Worm (Caenorhabditis elegans): ENCODE data around the gene sre-20.

DNA sequence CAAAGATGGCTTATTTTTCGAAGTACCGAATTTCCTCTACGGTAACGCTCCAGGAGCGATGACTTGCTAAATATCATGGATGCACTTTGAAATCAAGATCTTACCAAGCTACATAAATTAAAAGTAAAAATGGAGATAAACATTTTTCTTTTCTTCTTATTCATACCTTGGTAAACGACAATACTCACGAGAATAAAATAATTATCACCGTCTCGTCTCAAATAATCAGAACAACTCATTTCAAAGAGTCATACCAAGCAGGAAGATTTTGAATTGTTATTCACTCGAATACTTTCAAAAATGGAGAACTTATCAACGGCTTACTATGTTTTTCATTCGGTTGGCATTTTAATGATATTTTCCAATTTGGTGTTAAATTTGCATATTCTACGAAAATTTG is 18.5 kb upstream of the sre-20 start, which contains the start of gene srbc-45:
- TF ChIP-seq nhr-25 (tag; optimal IDR thresholded peaks at IDR 0.05), result no peak
- TF ChIP-seq nhr-6 (tag; optimal IDR thresholded peaks at IDR 0.05), result no peak
- no peak for TF ChIP-seq lin-13 (GFP tag; optimal IDR thresholded peaks at IDR 0.05)
- no peak for TF ChIP-seq skn-1 (tag; optimal IDR thresholded peaks at IDR 0.05)
- no peak for TF ChIP-seq egl-27 (tag; optimal IDR thresholded peaks at IDR 0.05)
- no peak for TF ChIP-seq unc-55 (GFP tag; optimal IDR thresholded peaks at IDR 0.05)
- no peak for TF ChIP-seq ceh-82 (tag; optimal IDR thresholded peaks at IDR 0.05)
- TF ChIP-seq mdl-1 (tag; optimal IDR thresholded peaks at IDR 0.05), result no peak

All from whole organism, L2 larva.